In genomic region chrX:17702602-17703001, ce11 we compare ENCODE assay signal across 5 worm cellular contexts.
A peak's percentile ranks its signal among the peaks of the same experiment; 100 is the strongest.
TF ChIP-seq lines count a peak whose summit lies in the region.

No protein-coding gene starts in this region.

TF ChIP-seq in whole organism, L1 larva, 84 proteins besides CTCF, POLR2A, EP300 and RAD21:
- TF ChIP-seq dsc-1 (tag; optimal IDR thresholded peaks at IDR 0.05; lab: Kevin White, UChicago) (no peak), elt-2 (tag; optimal IDR thresholded peaks at IDR 0.05; lab: Kevin White, UChicago) (peak; percentile 7)
TF ChIP-seq in whole organism, L1 larva: peak in this region for 1.

TF ChIP-seq in whole organism, L2 larva, 48 proteins besides CTCF, POLR2A, EP300 and RAD21:
- no peak for TF ChIP-seq R02D3.7 (tag; optimal IDR thresholded peaks at IDR 0.05; lab: Kevin White, UChicago)
- TF ChIP-seq nhr-77 (tag; optimal IDR thresholded peaks at IDR 0.05; lab: Kevin White, UChicago) = no peak
- no peak for TF ChIP-seq nhr-21 (tag; optimal IDR thresholded peaks at IDR 0.05; lab: Kevin White, UChicago)
- peak; percentile 11 for TF ChIP-seq fos-1 (tag; optimal IDR thresholded peaks at IDR 0.05; lab: Kevin White, UChicago)
- TF ChIP-seq unc-39 (tag; optimal IDR thresholded peaks at IDR 0.05; lab: Kevin White, UChicago) = no peak
- TF ChIP-seq mdl-1 (tag; optimal IDR thresholded peaks at IDR 0.05; lab: Kevin White, UChicago) = no peak
- peak; percentile 13 for TF ChIP-seq crh-2 (tag; optimal IDR thresholded peaks at IDR 0.05; lab: Kevin White, UChicago)

TF ChIP-seq in whole organism, L3 larva, 47 proteins besides CTCF, POLR2A, EP300 and RAD21:
- no peak for TF ChIP-seq eor-1 (tag; optimal IDR thresholded peaks at IDR 0.05; lab: Kevin White, UChicago)
- TF ChIP-seq ceh-9 (tag; optimal IDR thresholded peaks at IDR 0.05; lab: Kevin White, UChicago) = no peak
- TF ChIP-seq jun-1 (tag; optimal IDR thresholded peaks at IDR 0.05; lab: Kevin White, UChicago) = no peak
- no peak for TF ChIP-seq tbx-2 (tag; optimal IDR thresholded peaks at IDR 0.05; lab: Kevin White, UChicago)
- TF ChIP-seq egl-27 (tag; optimal IDR thresholded peaks at IDR 0.05; lab: Kevin White, UChicago) = no peak
- TF ChIP-seq fkh-10 (GFP tag; optimal IDR thresholded peaks at IDR 0.05; lab: Kevin White, UChicago) = no peak
- no peak for TF ChIP-seq nhr-23 (tag; optimal IDR thresholded peaks at IDR 0.05; lab: Kevin White, UChicago)
- no peak for TF ChIP-seq mdl-1 (tag; optimal IDR thresholded peaks at IDR 0.05; lab: Kevin White, UChicago)
- TF ChIP-seq elt-2 (tag; optimal IDR thresholded peaks at IDR 0.05; lab: Kevin White, UChicago) = peak; percentile 72
- no peak for TF ChIP-seq skn-1 (tag; optimal IDR thresholded peaks at IDR 0.05; lab: Kevin White, UChicago)
- peak; percentile 40 for TF ChIP-seq pha-4 (tag; optimal IDR thresholded peaks at IDR 0.05; lab: Kevin White, UChicago)
- TF ChIP-seq hmg-11 (tag; optimal IDR thresholded peaks at IDR 0.05; lab: Kevin White, UChicago) = no peak

TF ChIP-seq in whole organism, L4 larva, 104 proteins besides CTCF, POLR2A, EP300 and RAD21 (continues in another document):
- TF ChIP-seq ceh-32 (tag; optimal IDR thresholded peaks at IDR 0.05; lab: Kevin White, UChicago; ENCODE audit: poor library complexity) (no peak), daf-16 (GFP tag; optimal IDR thresholded peaks at IDR 0.05; lab: Kevin White, UChicago) (peak in 1 of 2 experiments; percentile 33), daf-16 (tag; optimal IDR thresholded peaks at IDR 0.05; lab: Kevin White, UChicago) (peak; percentile 95), ces-1 (GFP tag; optimal IDR thresholded peaks at IDR 0.05; lab: Kevin White, UChicago) (no peak), nhr-237 (tag; optimal IDR thresholded peaks at IDR 0.05; lab: Kevin White, UChicago) (no peak), lin-29 (GFP tag; IDR thresholded peaks at IDR 0.05; lab: Robert Waterston, UW) (no peak), spr-3 (GFP tag; optimal IDR thresholded peaks at IDR 0.05; lab: Kevin White, UChicago) (no peak), nhr-42 (GFP tag; IDR thresholded peaks at IDR 0.05; lab: Robert Waterston, UW) (no peak), zfp-3 (GFP tag; conservative IDR thresholded peaks at IDR 0.05; lab: Robert Waterston, UW) (no peak), jun-1 (tag; optimal IDR thresholded peaks at IDR 0.05; lab: Kevin White, UChicago) (no peak), zip-2 (tag; optimal IDR thresholded peaks at IDR 0.05; lab: Kevin White, UChicago) (no peak), lin-39 (tag; optimal IDR thresholded peaks at IDR 0.05; lab: Kevin White, UChicago) (no peak), pqm-1 (tag; optimal IDR thresholded peaks at IDR 0.05; lab: Kevin White, UChicago) (peak; percentile 54), nhr-28 (tag; optimal IDR thresholded peaks at IDR 0.05; lab: Kevin White, UChicago) (peak; percentile 84), daf-12 (tag; optimal IDR thresholded peaks at IDR 0.05; lab: Kevin White, UChicago) (no peak), F44E2.7 (GFP tag; IDR thresholded peaks at IDR 0.05; lab: Robert Waterston, UW) (no peak), snpc-4 (tag; optimal IDR thresholded peaks at IDR 0.05; lab: Kevin White, UChicago) (no peak), ceh-20 (GFP tag; IDR thresholded peaks at IDR 0.05; lab: Robert Waterston, UW) (no peak), ztf-7 (tag; optimal IDR thresholded peaks at IDR 0.05; lab: Kevin White, UChicago) (no peak), hif-1 (tag; optimal IDR thresholded peaks at IDR 0.05; lab: Kevin White, UChicago) (no peak), madf-9 (GFP tag; conservative IDR thresholded peaks at IDR 0.05; lab: Robert Waterston, UW) (no peak), nhr-102 (tag; optimal IDR thresholded peaks at IDR 0.05; lab: Kevin White, UChicago) (no peak), nhr-76 (tag; optimal IDR thresholded peaks at IDR 0.05; lab: Kevin White, UChicago) (no peak), nhr-6 (tag; optimal IDR thresholded peaks at IDR 0.05; lab: Kevin White, UChicago) (no peak), pha-4 (GFP tag; IDR thresholded peaks at IDR 0.05; lab: Robert Waterston, UW) (no peak), pha-4 (tag; optimal IDR thresholded peaks at IDR 0.05; lab: Kevin White, UChicago) (no peak), T26A8.4 (GFP tag; IDR thresholded peaks at IDR 0.05; lab: Robert Waterston, UW) (no peak), nhr-25 (tag; optimal IDR thresholded peaks at IDR 0.05; lab: Kevin White, UChicago; ENCODE audit: borderline replicate concordance, insufficient read depth) (no peak), hlh-30 (tag; optimal IDR thresholded peaks at IDR 0.05; lab: Kevin White, UChicago; ENCODE audit: insufficient read depth) (peak; percentile 13), ZK546.5 (tag; optimal IDR thresholded peaks at IDR 0.05; lab: Kevin White, UChicago) (no peak), lin-13 (GFP tag; optimal IDR thresholded peaks at IDR 0.05; lab: Kevin White, UChicago) (no peak), dmd-6 (GFP tag; IDR thresholded peaks at IDR 0.05; lab: Robert Waterston, UW) (peak; percentile 74), unc-62 (GFP tag; optimal IDR thresholded peaks at IDR 0.05 in 1 of 2; lab: Kevin White, UChicago) (peak in 1 of 2 experiments; percentile 42), unc-62 (tag; optimal IDR thresholded peaks at IDR 0.05; lab: Kevin White, UChicago) (no peak), R02D3.7 (tag; optimal IDR thresholded peaks at IDR 0.05; lab: Kevin White, UChicago) (no peak), D1046.2 (GFP tag; IDR thresholded peaks at IDR 0.05; lab: Robert Waterston, UW) (no peak), php-3 (GFP tag; IDR thresholded peaks at IDR 0.05; lab: Robert Waterston, UW) (no peak), dve-1 (tag; optimal IDR thresholded peaks at IDR 0.05; lab: Kevin White, UChicago; ENCODE audit: insufficient read depth) (peak; percentile 61)

TF ChIP-seq in whole organism, young adult, 124 proteins besides CTCF, POLR2A, EP300 and RAD21:
- peak; percentile 65 to 71 for TF ChIP-seq let-607 (tag; optimal IDR thresholded peaks at IDR 0.05; lab: Kevin White, UChicago)
- TF ChIP-seq nhr-80 (tag; optimal IDR thresholded peaks at IDR 0.05; lab: Kevin White, UChicago) = peak; percentile 51
- no peak for TF ChIP-seq Y79H2A.3 (GFP tag; conservative IDR thresholded peaks at IDR 0.05; lab: Robert Waterston, UW)
- no peak for TF ChIP-seq D2030.7 (GFP tag; IDR thresholded peaks at IDR 0.05; lab: Robert Waterston, UW)
